Worm (Caenorhabditis elegans): Measurements from ENCODE around the gene C07H4.1.

C07H4.1 gene

DNA sequence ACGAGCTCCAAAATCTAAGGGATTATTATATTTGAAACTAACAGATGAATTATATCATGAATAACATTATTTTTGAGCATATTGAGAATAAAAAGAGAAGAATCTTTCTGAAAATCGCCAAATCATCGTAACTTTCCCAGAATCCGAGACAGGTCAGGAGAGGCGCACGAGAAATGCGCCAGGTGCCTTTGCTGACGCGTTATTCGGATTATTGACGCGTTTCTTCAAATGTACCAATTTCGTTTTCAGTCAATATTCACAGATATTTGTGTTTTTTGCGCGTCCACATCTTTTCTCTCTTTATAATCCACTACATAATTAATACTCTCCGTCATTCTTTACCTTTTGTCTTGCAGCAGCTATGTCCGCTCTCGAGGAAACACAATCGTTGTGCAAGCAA, 5.5 kb upstream of the C07H4.1 start, which contains the start of gene T24H10.1 (continued):
- TF ChIP-seq nhr-102 (tag; optimal IDR thresholded peaks at IDR 0.05) (peak; percentile 55), tra-1 (GFP tag; IDR thresholded peaks at IDR 0.05) (no peak), lin-15B (tag; optimal IDR thresholded peaks at IDR 0.05) (no peak), nhr-41 (GFP tag; IDR thresholded peaks at IDR 0.05) (no peak), set-16 (GFP tag; IDR thresholded peaks at IDR 0.05) (no peak), mxl-3 (GFP tag; optimal IDR thresholded peaks at IDR 0.05) (peak; percentile 10), pqm-1 (tag; optimal IDR thresholded peaks at IDR 0.05) (no peak), skn-1 (tag; optimal IDR thresholded peaks at IDR 0.05) (no peak), gei-8 (GFP tag; optimal IDR thresholded peaks at IDR 0.05) (no peak), lim-7 (GFP tag; IDR thresholded peaks at IDR 0.05) (no peak), snpc-4 (tag; optimal IDR thresholded peaks at IDR 0.05) (no peak), unc-39 (tag; optimal IDR thresholded peaks at IDR 0.05) (no peak), hlh-11 (tag; optimal IDR thresholded peaks at IDR 0.05) (peak; percentile 64)

DNA sequence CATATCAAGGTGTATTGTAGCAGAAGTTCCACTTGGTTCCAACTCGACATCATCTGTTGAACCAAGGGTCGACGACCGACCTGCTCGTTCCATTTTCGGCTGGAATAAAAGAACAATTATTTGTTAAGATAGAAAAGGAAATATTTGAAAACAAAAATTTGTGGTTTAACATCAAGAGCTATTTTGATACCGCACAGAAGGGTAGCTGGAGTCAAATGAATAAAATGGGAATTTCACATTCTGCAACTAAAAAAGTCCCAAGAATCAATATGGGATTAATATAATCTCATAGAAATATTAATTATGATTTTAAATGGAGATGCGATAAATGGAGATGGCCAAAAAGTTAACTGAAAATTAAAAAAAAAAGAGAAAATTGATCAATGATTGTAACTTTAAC, 5.0 kb upstream of the C07H4.1 start, which contains the start of gene clh-5:
clh-5 (minus strand) TSS at position 101 of the 400 bp plus-strand sequence.
- TF ChIP-seq unc-130 (GFP tag; optimal IDR thresholded peaks at IDR 0.05) (no peak), Y5F2A.4 (GFP tag; optimal IDR thresholded peaks at IDR 0.05) (no peak), mxl-2 (GFP tag; conservative IDR thresholded peaks at IDR 0.05) (no peak), T20F7.1 (GFP tag; optimal IDR thresholded peaks at IDR 0.05) (no peak), madf-5 (GFP tag; IDR thresholded peaks at IDR 0.05) (no peak), ceh-62 (tag; optimal IDR thresholded peaks at IDR 0.05) (no peak), hmg-1.1 (GFP tag; IDR thresholded peaks at IDR 0.05) (no peak), ceh-82 (tag; optimal IDR thresholded peaks at IDR 0.05) (no peak), F37D6.2 (tag; optimal IDR thresholded peaks at IDR 0.05) (no peak), daf-8 (GFP tag; IDR thresholded peaks at IDR 0.05) (no peak), attf-4 (tag; optimal IDR thresholded peaks at IDR 0.05) (no peak), vab-7 (GFP tag; IDR thresholded peaks at IDR 0.05) (no peak), set-16 (GFP tag; IDR thresholded peaks at IDR 0.05) (no peak), nhr-28 (tag; optimal IDR thresholded peaks at IDR 0.05) (no peak), Y105C5A.15 (GFP tag; IDR thresholded peaks at IDR 0.05) (no peak), hlh-11 (tag; optimal IDR thresholded peaks at IDR 0.05) (no peak)

DNA sequence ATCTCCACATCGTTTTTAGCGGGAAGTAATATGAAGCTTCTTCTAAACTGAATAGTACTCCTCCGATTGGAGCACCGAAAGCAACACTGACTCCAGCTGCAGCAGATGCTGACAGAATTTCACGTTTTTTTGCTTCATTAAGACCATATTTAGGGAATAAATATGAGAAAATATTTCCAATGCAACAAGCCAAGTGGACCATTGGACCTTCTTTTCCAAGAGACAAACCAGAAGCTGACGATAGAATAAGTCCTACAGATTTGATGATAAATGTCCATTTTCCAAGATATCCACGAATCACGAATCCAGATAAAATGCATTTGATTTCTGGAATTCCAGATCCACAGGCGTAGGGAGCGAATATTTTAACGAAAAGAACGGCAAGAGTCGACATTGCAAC, 3.8 kb upstream of the C07H4.1 start:
- TF ChIP-seq aha-1 (tag): peak; percentile 91
- no peak for TF ChIP-seq nhr-237 (tag; optimal IDR thresholded peaks at IDR 0.05)

DNA sequence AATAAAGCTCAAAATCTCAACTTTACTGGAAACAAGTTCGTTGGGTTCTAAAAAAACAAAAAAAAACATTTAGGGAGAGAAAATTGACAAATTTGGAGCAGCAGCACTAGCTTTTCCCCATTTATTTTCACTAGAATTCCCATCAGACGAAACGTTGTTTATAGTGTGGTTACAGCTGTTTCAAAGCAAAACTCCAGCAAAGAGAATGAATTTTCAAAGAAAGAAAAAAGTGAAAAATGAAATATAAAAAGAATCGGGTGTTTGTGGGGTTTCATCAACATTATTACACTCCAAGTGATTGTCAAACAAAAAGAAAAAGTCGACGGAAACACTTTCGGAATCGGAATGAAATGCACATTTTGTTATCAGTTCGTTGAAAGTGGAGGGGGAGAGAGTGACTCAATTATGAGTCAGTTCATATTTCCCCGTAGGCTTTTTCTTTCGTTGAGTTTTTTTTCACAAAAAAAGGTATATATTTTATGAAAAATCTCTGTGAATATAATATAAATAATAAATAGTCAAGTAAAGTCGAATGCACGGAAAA, 835 bp upstream of the C07H4.1 start:
- TF ChIP-seq R02D3.7 (tag; optimal IDR thresholded peaks at IDR 0.05) (no peak), dmd-6 (GFP tag; IDR thresholded peaks at IDR 0.05) (peak; percentile 55; the same call in 1 of the 2 replicates), F10B5.3 (tag; optimal IDR thresholded peaks at IDR 0.05) (no peak), ama-1 (optimal IDR thresholded peaks at IDR 0.05) (peak; percentile 34), attf-4 (tag; optimal IDR thresholded peaks at IDR 0.05) (no peak), spr-3 (GFP tag; optimal IDR thresholded peaks at IDR 0.05) (no peak), nhr-28 (tag; optimal IDR thresholded peaks at IDR 0.05) (peak; percentile 62), dve-1 (tag; optimal IDR thresholded peaks at IDR 0.05; ENCODE audit: insufficient read depth) (peak; percentile 20), daf-16 (GFP tag; optimal IDR thresholded peaks at IDR 0.05) (no peak), daf-16 (tag; optimal IDR thresholded peaks at IDR 0.05) (peak; percentile 54), pqm-1 (tag; optimal IDR thresholded peaks at IDR 0.05) (peak; percentile 73), madf-5 (GFP tag; IDR thresholded peaks at IDR 0.05) (no peak), unc-62 (GFP tag; optimal IDR thresholded peaks at IDR 0.05 in 1 of 2) (peak in 1 of 2 experiments; percentile 95), unc-62 (tag; optimal IDR thresholded peaks at IDR 0.05) (no peak), lsy-2 (tag; optimal IDR thresholded peaks at IDR 0.05) (peak in 1 of 2 experiments; percentile 1), hlh-11 (tag; optimal IDR thresholded peaks at IDR 0.05) (peak; percentile 54), daf-19 (GFP tag; conservative IDR thresholded peaks at IDR 0.05) (no peak)

Measured in whole organism, L4 larva.